Worm (Caenorhabditis elegans) whole organism, L4/young adult: ENCODE measurements around the gene C38C5.1.

Experiments used
- W03F9.2 ChIP-seq: fragments of 150-350 bp; optimal IDR thresholded peaks from 2 replicates; lab custom pipeline; 2014; ENCODE audit warnings: missing biosample characterization, missing genetic modification characterization
- dao-5 ChIP-seq: sonication (generic microtip); optimal IDR thresholded peaks from 2 replicates; lab custom pipeline; 2016; ENCODE audit warnings: missing genotype, missing genetic modification characterization, moderate library complexity, missing compliant biosample characterization
- him-1 ChIP-seq: sonication (generic microtip); optimal IDR thresholded peaks from 2 replicates; lab custom pipeline; 2016; ENCODE audit warnings: missing genotype, missing genetic modification reagents, missing genetic modification characterization, missing compliant biosample characterization

The C38C5.1 gene

ce11 chrX:5603338-5603816, 45.5 kb downstream of the C38C5.1 start, which contains the start of gene F14D12.1:
Gene F14D12.1 (plus strand): TSS chrX:5603766.
- TF ChIP-seq W03F9.2 (tag; lab: Kevin White, UChicago) (no peak), him-1 (tag; lab: Kevin White, UChicago) (no peak), dao-5 (tag; lab: Kevin White, UChicago) (no peak)

- no peak for TF ChIP-seq W03F9.2 (tag; lab: Kevin White, UChicago)
- no peak for TF ChIP-seq him-1 (tag; lab: Kevin White, UChicago)
- no peak for TF ChIP-seq dao-5 (tag; lab: Kevin White, UChicago)
Observed at ce11 chrX:5605049-5605448, 47.2 kb downstream of the C38C5.1 start.
